Fruit fly (Drosophila melanogaster): ENCODE measurements around the gene CG5078.

CG5078 gene

dm6 chr3L:20509121-20509934 lies 3.5 kb downstream of the CG5078 start (continued):
- TF ChIP-seq p53 (GFP tag; optimal IDR thresholded peaks at IDR 0.05) (peak; percentile 9), chinmo (GFP tag; IDR thresholded peaks at IDR 0.05; ENCODE audit: partially characterized antibody) (no peak), hb (GFP tag; IDR thresholded peaks at IDR 0.05; ENCODE audit: partially characterized antibody) (no peak), Nf-YA (GFP tag; IDR thresholded peaks at IDR 0.05) (no peak), pfk (GFP tag; optimal IDR thresholded peaks at IDR 0.05) (no peak), CG31365 (tag; optimal IDR thresholded peaks at IDR 0.05) (no peak), bsh (GFP tag; optimal IDR thresholded peaks at IDR 0.05) (peak; percentile 69 to 82), CG11398 (GFP tag; optimal IDR thresholded peaks at IDR 0.05) (no peak), CG6854 (GFP tag; optimal IDR thresholded peaks at IDR 0.05) (peak; percentile 67), Gug (GFP tag; IDR thresholded peaks at IDR 0.05) (no peak), CG11504 (tag; optimal IDR thresholded peaks at IDR 0.05) (peak; percentile 85), twi (tag; optimal IDR thresholded peaks at IDR 0.05) (peak; percentile 64), ro (GFP tag; IDR thresholded peaks at IDR 0.05) (no peak), NfI (GFP tag; optimal IDR thresholded peaks at IDR 0.05) (peak; percentile 70), CG6175 (GFP tag; IDR thresholded peaks at IDR 0.05) (no peak), CG2129 (GFP tag; IDR thresholded peaks at IDR 0.05; ENCODE audit: partially characterized antibody) (no peak), hkb (optimal IDR thresholded peaks at IDR 0.05) (no peak), hkb (GFP tag; IDR thresholded peaks at IDR 0.05) (peak; percentile 44; the same call in 1 of the 2 replicates), CG14860 (GFP tag; IDR thresholded peaks at IDR 0.05; ENCODE audit: partially characterized antibody) (no peak), bigmax (GFP tag; optimal IDR thresholded peaks at IDR 0.05) (no peak), CG33213 (GFP tag; optimal IDR thresholded peaks at IDR 0.05) (peak; percentile 44), CG13424 (tag; optimal IDR thresholded peaks at IDR 0.05) (peak; percentile 85), sima (GFP tag; optimal IDR thresholded peaks at IDR 0.05) (no peak), Nf-YC (tag; optimal IDR thresholded peaks at IDR 0.05) (peak; percentile 75), TFAM (GFP tag; optimal IDR thresholded peaks at IDR 0.05) (no peak), D (optimal IDR thresholded peaks at IDR 0.05) (no peak), D (GFP tag; optimal IDR thresholded peaks at IDR 0.05) (peak; percentile 70), Asciz (GFP tag; optimal IDR thresholded peaks at IDR 0.05) (peak; percentile 85), CG10267 (tag; optimal IDR thresholded peaks at IDR 0.05) (peak; percentile 82), ranshi (GFP tag; IDR thresholded peaks at IDR 0.05) (no peak), nom (GFP tag; optimal IDR thresholded peaks at IDR 0.05) (peak; percentile 39), pnt (GFP tag; optimal IDR thresholded peaks at IDR 0.05) (peak; percentile 48), klu (GFP tag; IDR thresholded peaks at IDR 0.05) (no peak; the same call in 1 of the 2 replicates), scrt (GFP tag; optimal IDR thresholded peaks at IDR 0.05) (peak; percentile 78), az2 (GFP tag; optimal IDR thresholded peaks at IDR 0.05) (peak; percentile 69), CG10979 (tag; optimal IDR thresholded peaks at IDR 0.05) (peak; percentile 83), sisA (GFP tag; IDR thresholded peaks at IDR 0.05) (no peak; the same call in 1 of the 2 replicates), vnd (GFP tag; IDR thresholded peaks at IDR 0.05; ENCODE audit: partially characterized antibody) (no peak), Atf6 (GFP tag; IDR thresholded peaks at IDR 0.05) (peak; percentile 53), CG11456 (GFP tag; IDR thresholded peaks at IDR 0.05) (peak; percentile 56; the same call in 2 of the 3 replicates), jing (GFP tag; optimal IDR thresholded peaks at IDR 0.05) (no peak), eve (GFP tag; optimal IDR thresholded peaks at IDR 0.05) (peak in 1 of 2 experiments; percentile 87), kah (GFP tag; optimal IDR thresholded peaks at IDR 0.05) (peak; percentile 35), CG2202 (tag; optimal IDR thresholded peaks at IDR 0.05) (peak; percentile 37), usp (GFP tag; optimal IDR thresholded peaks at IDR 0.05) (no peak), HLHmδ (GFP tag; optimal IDR thresholded peaks at IDR 0.05) (no peak), Taf1 (GFP tag; IDR thresholded peaks at IDR 0.05) (no peak), nerfin-2 (GFP tag; IDR thresholded peaks at IDR 0.05; ENCODE audit: partially characterized antibody) (no peak), Max (GFP tag; optimal IDR thresholded peaks at IDR 0.05) (peak; percentile 82)
